Worm (Caenorhabditis elegans) whole organism, L4/young adult: Measurements from ENCODE around the gene wrt-3.

Experiments
- W03F9.2 ChIP-seq: fragments of 150-350 bp; optimal IDR thresholded peaks from 2 replicates; lab custom pipeline; 2014; ENCODE audit warnings: missing biosample characterization, missing genetic modification characterization
- dao-5 ChIP-seq: sonication (generic microtip); optimal IDR thresholded peaks from 2 replicates; lab custom pipeline; 2016; ENCODE audit warnings: missing genotype, missing genetic modification characterization, moderate library complexity, missing compliant biosample characterization
- him-1 ChIP-seq: sonication (generic microtip); optimal IDR thresholded peaks from 2 replicates; lab custom pipeline; 2016; ENCODE audit warnings: missing genotype, missing genetic modification reagents, missing genetic modification characterization, missing compliant biosample characterization

wrt-3 gene

ce11 chrIV:9467418-9467817 lies 9.8 kb downstream of the wrt-3 start, which contains the start of gene F38E11.6:
TSS of gene F38E11.6 (minus strand) at chrIV:9467518.
- TF ChIP-seq dao-5 (tag; lab: Kevin White, UChicago), result no peak
- no peak for TF ChIP-seq him-1
- no peak for TF ChIP-seq W03F9.2 (tag; lab: Kevin White, UChicago)

- TF ChIP-seq dao-5 (tag; lab: Kevin White, UChicago) (no peak), him-1 (no peak), W03F9.2 (tag; lab: Kevin White, UChicago) (no peak)
These were observed 12.9 kb downstream of the wrt-3 start for ce11 chrIV:9464345-9464783.

ce11 chrIV:9459224-9459781 lies 18.0 kb downstream of the wrt-3 start, which contains the start of gene copb-2:
TSS of gene copb-2 (plus strand) at chrIV:9459731.
- no peak for TF ChIP-seq him-1
- TF ChIP-seq dao-5 (tag; lab: Kevin White, UChicago), result no peak

- TF ChIP-seq dao-5 (tag; lab: Kevin White, UChicago) (no peak), him-1 (no peak), W03F9.2 (tag; lab: Kevin White, UChicago) (no peak)
These were observed 19.9 kb downstream of the wrt-3 start, which contains the start of gene cutl-17 for ce11 chrIV:9457400-9457799. TSS of gene cutl-17 (minus strand) at chrIV:9457500.

- TF ChIP-seq dao-5 (tag; lab: Kevin White, UChicago) (no peak), W03F9.2 (tag; lab: Kevin White, UChicago) (no peak), him-1 (no peak)
These were observed 25.4 kb downstream of the wrt-3 start for ce11 chrIV:9451816-9452215.

ce11 chrIV:9450375-9450774 lies 26.9 kb downstream of the wrt-3 start, which contains the start of gene cpin-1:
TSS of gene cpin-1 (plus strand) at chrIV:9450675.
- TF ChIP-seq him-1 (no peak), dao-5 (tag; lab: Kevin White, UChicago) (no peak), W03F9.2 (tag; lab: Kevin White, UChicago) (no peak)

ce11 chrIV:9447209-9447608 lies 30.0 kb downstream of the wrt-3 start, which contains the start of gene hsp-12.6:
TSS of gene hsp-12.6 (minus strand) at chrIV:9447228.
- no peak for TF ChIP-seq W03F9.2 (tag; lab: Kevin White, UChicago)
- no peak for TF ChIP-seq him-1
- no peak for TF ChIP-seq dao-5 (tag; lab: Kevin White, UChicago)

- TF ChIP-seq him-1, result no peak
- TF ChIP-seq W03F9.2 (tag; lab: Kevin White, UChicago), result no peak
- no peak for TF ChIP-seq dao-5 (tag; lab: Kevin White, UChicago)
These were observed 31.8 kb downstream of the wrt-3 start, which contains the start of gene hsp-12.3 for ce11 chrIV:9445407-9445806. TSS of gene hsp-12.3 (minus strand) at chrIV:9445507.

ce11 chrIV:9444417-9445026 lies 32.7 kb downstream of the wrt-3 start:
- peak; percentile 78 for TF ChIP-seq him-1
- peak; percentile 87 for TF ChIP-seq W03F9.2 (tag; lab: Kevin White, UChicago)
- no peak for TF ChIP-seq dao-5 (tag; lab: Kevin White, UChicago)

- TF ChIP-seq him-1 (no peak), dao-5 (tag; lab: Kevin White, UChicago) (no peak), W03F9.2 (tag; lab: Kevin White, UChicago) (no peak)
These were observed 33.3 kb downstream of the wrt-3 start, which contains the start of gene F38E11.9 for ce11 chrIV:9443940-9444339. TSS of gene F38E11.9 (minus strand) at chrIV:9444040.

- TF ChIP-seq dao-5 (tag; lab: Kevin White, UChicago) (no peak), W03F9.2 (tag; lab: Kevin White, UChicago) (peak; percentile 38), him-1 (no peak)
These were observed 35.1 kb downstream of the wrt-3 start for ce11 chrIV:9442106-9442532.

- TF ChIP-seq W03F9.2 (tag; lab: Kevin White, UChicago), result no peak
- no peak for TF ChIP-seq him-1
These were observed 35.9 kb downstream of the wrt-3 start for ce11 chrIV:9441391-9441790.

- TF ChIP-seq dao-5 (tag; lab: Kevin White, UChicago) (no peak), W03F9.2 (tag; lab: Kevin White, UChicago) (peak; percentile 36)
These were observed 36.3 kb downstream of the wrt-3 start, which contains the start of gene idh-1 for ce11 chrIV:9440880-9441336. TSS of gene idh-1 (minus strand) at chrIV:9441107.

ce11 chrIV:9438753-9439152 lies 38.5 kb downstream of the wrt-3 start:
- TF ChIP-seq him-1 (no peak), W03F9.2 (tag; lab: Kevin White, UChicago) (no peak), dao-5 (tag; lab: Kevin White, UChicago) (no peak)
